Worm (Caenorhabditis elegans) whole organism, late embryonic: Measurements from ENCODE around the gene abf-6.

Experiments
- K09A11.1 ChIP-seq: sonication (generic microtip); optimal IDR thresholded peaks from 2 replicates; lab custom pipeline; 2017; ENCODE audit warnings: antibody characterized with exemption, mild to moderate bottlenecking, missing genetic modification characterization, missing compliant biosample characterization; ENCODE audit not compliant: insufficient read depth
- ahr-1 ChIP-seq: sonication (generic microtip); optimal IDR thresholded peaks from 2 replicates; lab custom pipeline; 2016; ENCODE audit warnings: missing genetic modification characterization, missing compliant biosample characterization
- ama-1 ChIP-seq: fragments of 150-350 bp; optimal IDR thresholded peaks from 2 replicates; lab custom pipeline; 2014
- ceh-24 ChIP-seq: sonication (generic microtip); optimal IDR thresholded peaks from 2 replicates; lab custom pipeline; 2016; ENCODE audit warnings: mild to moderate bottlenecking, missing genetic modification characterization, missing compliant biosample characterization
- ceh-31 ChIP-seq: sonication (generic microtip); optimal IDR thresholded peaks from 2 replicates; lab custom pipeline; 2016; ENCODE audit warnings: missing genetic modification characterization, missing compliant biosample characterization
- dmd-4 ChIP-seq: sonication (generic microtip); optimal IDR thresholded peaks from 2 replicates; lab custom pipeline; 2016; ENCODE audit warnings: borderline replicate concordance, missing genetic modification characterization, missing compliant biosample characterization
- dve-1 ChIP-seq: sonication (generic microtip); optimal IDR thresholded peaks from 2 replicates; lab custom pipeline; 2017; ENCODE audit warnings: antibody characterized with exemption, mild to moderate bottlenecking, missing genetic modification characterization, missing compliant biosample characterization
- elt-4 ChIP-seq: sonication (generic microtip); optimal IDR thresholded peaks from 2 replicates; lab custom pipeline; 2016; ENCODE audit warnings: missing genetic modification characterization, missing compliant biosample characterization
- hlh-30 ChIP-seq: sonication (generic microtip); optimal IDR thresholded peaks from 2 replicates; lab custom pipeline; 2017; ENCODE audit warnings: antibody characterized with exemption, missing genetic modification characterization, missing compliant biosample characterization; ENCODE audit not compliant: insufficient read depth
- nfya-1 ChIP-seq: sonication (generic microtip); optimal IDR thresholded peaks from 2 replicates; lab custom pipeline; 2017; ENCODE audit warnings: missing genetic modification characterization, mild to moderate bottlenecking, missing compliant biosample characterization, antibody characterized with exemption, moderate library complexity
- pha-4 ChIP-seq: fragments of 150-350 bp; optimal IDR thresholded peaks from 2 replicates; lab custom pipeline; 2018; ENCODE audit warnings: missing biosample characterization, missing genetic modification reagents, missing genetic modification characterization
- pqm-1 ChIP-seq: sonication (generic microtip); optimal IDR thresholded peaks from 2 replicates; lab custom pipeline; 2016; ENCODE audit warnings: missing genetic modification characterization, missing compliant biosample characterization
- sox-4 ChIP-seq: sonication (generic microtip); optimal IDR thresholded peaks from 2 replicates; lab custom pipeline; 2017; ENCODE audit warnings: mild to moderate bottlenecking, missing genetic modification characterization, inconsistent platforms, missing compliant biosample characterization

DNA sequence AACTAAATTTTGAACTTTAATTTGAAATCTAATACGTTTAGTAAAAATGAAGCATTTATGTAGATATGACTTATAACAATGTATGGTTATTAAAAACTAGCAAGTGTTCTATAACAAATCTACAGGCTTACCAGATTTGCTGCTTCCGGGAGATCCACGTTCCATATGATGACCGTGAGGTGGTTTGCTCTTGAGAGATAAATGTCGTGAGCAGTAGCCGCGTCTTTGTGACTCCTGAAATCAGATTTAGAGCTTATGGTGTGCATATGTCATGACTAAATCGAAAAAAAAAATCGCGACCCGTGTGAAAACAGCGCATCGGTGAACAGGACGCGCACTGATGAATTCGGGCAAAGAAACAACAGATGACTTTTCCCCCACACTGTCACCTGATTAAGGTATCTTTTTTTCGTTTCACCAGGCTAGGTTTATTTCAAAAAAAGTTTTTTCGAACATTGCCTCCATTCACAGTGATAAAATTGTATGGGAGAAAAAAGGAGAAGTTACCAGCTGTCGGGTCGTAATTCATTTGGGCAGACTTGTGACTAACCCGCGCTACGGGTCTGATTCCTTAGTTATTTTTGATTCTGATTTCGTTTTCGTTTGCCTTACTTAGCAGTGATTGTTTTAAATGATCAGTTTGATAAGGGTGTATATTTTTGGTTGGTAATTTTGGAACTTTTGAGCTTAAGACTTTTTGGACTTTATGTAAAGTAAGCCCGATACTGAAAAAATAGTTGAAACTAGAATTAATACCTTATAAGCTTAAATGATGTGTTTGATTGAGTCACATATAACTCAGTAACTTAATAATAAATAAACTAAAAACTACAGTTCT lies 14.4 kb downstream of the abf-6 start, which contains the start of gene nhr-27:
- TF ChIP-seq pha-4 (no peak), dmd-4 (tag; lab: Kevin White, UChicago) (no peak), pqm-1 (no peak), K09A11.1 (tag; lab: Kevin White, UChicago) (no peak), dve-1 (no peak), ahr-1 (tag; lab: Kevin White, UChicago) (no peak), sox-4 (tag; lab: Kevin White, UChicago) (no peak), ama-1 (lab: Kevin White, UChicago) (no peak), nfya-1 (no peak), hlh-30 (tag; lab: Kevin White, UChicago) (no peak), ceh-31 (tag; lab: Kevin White, UChicago) (no peak), ceh-24 (tag; lab: Kevin White, UChicago) (no peak), elt-4 (tag; lab: Kevin White, UChicago) (no peak)
